Worm (Caenorhabditis elegans): ENCODE measurements around the gene rpac-40.

ce11 chrV:4162922-4163321 lies 36.4 kb upstream of the rpac-40 start, which contains the start of gene Y45G5AM.4:
- TF ChIP-seq hlh-1 (tag; optimal IDR thresholded peaks at IDR 0.05) (no peak), nhr-28 (tag; optimal IDR thresholded peaks at IDR 0.05) (no peak), mep-1 (tag; optimal IDR thresholded peaks at IDR 0.05) (no peak), nhr-12 (tag; optimal IDR thresholded peaks at IDR 0.05) (no peak), ceh-83 (GFP tag; optimal IDR thresholded peaks at IDR 0.05) (no peak), lin-13 (tag; optimal IDR thresholded peaks at IDR 0.05) (no peak)
